Fruit fly (Drosophila melanogaster) whole organism, embryonic: Measurements from ENCODE around the gene Kua.

Source experiments
- Abd-B ChIP-seq: fragments of 200-800 bp; sonication (Bioruptor generic); optimal IDR thresholded peaks from 2 replicates; lab custom pipeline; 2018; ENCODE audit warnings: missing biosample characterization, mild to moderate bottlenecking, missing genetic modification characterization, moderate library complexity
- CG10979 ChIP-seq: fragments of 200-800 bp; sonication (Bioruptor generic); optimal IDR thresholded peaks from 2 replicates; lab custom pipeline; 2018; ENCODE audit warnings: missing biosample characterization, mild to moderate bottlenecking, missing genetic modification characterization, moderate library complexity
- CG11085 ChIP-seq: fragments of 200-800 bp; sonication (Bioruptor generic); IDR thresholded peaks from 2 replicates; pipeline ENCODE4 v1.3.6; 2022; ENCODE audit warnings: missing biosample characterization, missing genetic modification characterization
- CG11504 ChIP-seq: fragments of 200-800 bp; sonication (Bioruptor generic); optimal IDR thresholded peaks from 3 replicates; lab custom pipeline; 2019; ENCODE audit warnings: missing biosample characterization, mild to moderate bottlenecking, missing genetic modification characterization, moderate library complexity
- CG11695 ChIP-seq: fragments of 200-800 bp; sonication (Bioruptor generic); IDR thresholded peaks from 3 replicates; pipeline ENCODE4 v1.3.6; 2022; ENCODE audit warnings: missing biosample characterization, missing genetic modification characterization
- CG12391 ChIP-seq: fragments of 200-800 bp; sonication (Bioruptor generic); optimal IDR thresholded peaks from 3 replicates; lab custom pipeline; 2018; ENCODE audit warnings: missing biosample characterization, mild to moderate bottlenecking, missing genetic modification characterization, moderate library complexity
- CG14014 ChIP-seq: fragments of 200-800 bp; sonication (Bioruptor generic); IDR thresholded peaks from 2 replicates; pipeline ENCODE4 v1.3.6; 2022; ENCODE audit warnings: missing biosample characterization, missing genetic modification characterization
- CG1529 ChIP-seq: fragments of 200-800 bp; sonication (Bioruptor generic); optimal IDR thresholded peaks from 3 replicates; lab custom pipeline; 2018; ENCODE audit warnings: missing biosample characterization, missing genetic modification characterization
- CG17612 ChIP-seq: fragments of 200-800 bp; sonication (Bioruptor generic); IDR thresholded peaks from 2 replicates; pipeline ENCODE4 v1.3.6; 2022; ENCODE audit warnings: missing biosample characterization, missing genetic modification characterization
- CG1832 ChIP-seq: fragments of 200-800 bp; sonication (Bioruptor generic); optimal IDR thresholded peaks from 2 replicates; lab custom pipeline; 2017; ENCODE audit warnings: missing biosample characterization, mild to moderate bottlenecking, missing genetic modification characterization, inconsistent platforms
- CG18476 ChIP-seq: fragments of 200-800 bp; sonication (Bioruptor generic); optimal IDR thresholded peaks from 2 replicates; lab custom pipeline; 2016; ENCODE audit warnings: missing biosample characterization, mild to moderate bottlenecking, missing genetic modification characterization
- CG30020 ChIP-seq: fragments of 200-800 bp; optimal IDR thresholded peaks from 2 replicates; lab custom pipeline; 2019; ENCODE audit warnings: missing biosample characterization, mild to moderate bottlenecking, missing genetic modification characterization, moderate library complexity
- CG31365 ChIP-seq: fragments of 200-800 bp; sonication (Bioruptor generic); optimal IDR thresholded peaks from 2 replicates; lab custom pipeline; 2018; ENCODE audit warnings: missing biosample characterization, mild to moderate bottlenecking, missing genetic modification characterization
- CG32767 ChIP-seq: fragments of 200-800 bp; sonication (Bioruptor generic); IDR thresholded peaks from 2 replicates; pipeline ENCODE4 v1.3.6; 2022; ENCODE audit warnings: missing biosample characterization, missing genetic modification characterization
- CG32772 ChIP-seq: fragments of 200-800 bp; sonication (Bioruptor generic); IDR thresholded peaks from 2 replicates; pipeline ENCODE4 v1.3.6; 2022; ENCODE audit warnings: missing biosample characterization, missing genetic modification characterization
- CG43689 ChIP-seq: fragments of 200-800 bp; sonication (Bioruptor generic); IDR thresholded peaks from 2 replicates; pipeline ENCODE4 v1.3.6; 2022; ENCODE audit warnings: missing biosample characterization, missing genetic modification characterization
- CG5245 ChIP-seq: fragments of 200-800 bp; sonication (Bioruptor generic); optimal IDR thresholded peaks from 3 replicates; lab custom pipeline; 2016; ENCODE audit warnings: missing biosample characterization, missing genetic modification characterization
- Camta ChIP-seq: fragments of 200-800 bp; sonication (Bioruptor generic); optimal IDR thresholded peaks from 2 replicates; lab custom pipeline; 2016; ENCODE audit warnings: missing biosample characterization, missing genetic modification characterization
- Deaf1 ChIP-seq: fragments of 200-800 bp; optimal IDR thresholded peaks from 3 replicates; lab custom pipeline; 2019; ENCODE audit warnings: missing biosample characterization, mild to moderate bottlenecking, missing genetic modification characterization, moderate library complexity
- Dp ChIP-seq: fragments of 200-800 bp; sonication (Bioruptor generic); optimal IDR thresholded peaks from 2 replicates; lab custom pipeline; 2018; ENCODE audit warnings: missing biosample characterization, mild to moderate bottlenecking, missing genetic modification characterization, moderate library complexity
- Fer2 ChIP-seq: fragments of 200-800 bp; sonication (Bioruptor generic); optimal IDR thresholded peaks from 2 replicates; lab custom pipeline; 2018; ENCODE audit warnings: missing biosample characterization, mild to moderate bottlenecking, missing genetic modification characterization, moderate library complexity
- HmgZ ChIP-seq: fragments of 200-800 bp; sonication (Bioruptor generic); optimal IDR thresholded peaks from 2 replicates; lab custom pipeline; 2018; ENCODE audit warnings: missing biosample characterization, mild to moderate bottlenecking, missing genetic modification characterization
- MBD-R2 ChIP-seq: fragments of 200-800 bp; sonication (Bioruptor generic); IDR thresholded peaks from 2 replicates; pipeline ENCODE4 v1.3.6; 2022; ENCODE audit warnings: missing biosample characterization, missing genetic modification characterization
- Max ChIP-seq: fragments of 200-800 bp; sonication (Bioruptor generic); optimal IDR thresholded peaks from 2 replicates; lab custom pipeline; 2016; ENCODE audit warnings: missing biosample characterization, mild to moderate bottlenecking, missing genetic modification characterization
- Neu2 ChIP-seq: fragments of 200-800 bp; sonication (Bioruptor generic); optimal IDR thresholded peaks from 3 replicates; lab custom pipeline; 2016; ENCODE audit warnings: missing biosample characterization, missing genetic modification characterization, borderline replicate concordance
- Nf-YB ChIP-seq: fragments of 200-800 bp; sonication (Bioruptor generic); optimal IDR thresholded peaks from 3 replicates; lab custom pipeline; 2019; ENCODE audit warnings: missing biosample characterization, mild to moderate bottlenecking, missing genetic modification characterization, moderate library complexity
- NfI ChIP-seq: fragments of 200-800 bp; sonication (Bioruptor generic); optimal IDR thresholded peaks from 3 replicates; lab custom pipeline; 2018; ENCODE audit warnings: missing biosample characterization, mild to moderate bottlenecking, missing genetic modification characterization, moderate library complexity
- ap ChIP-seq: fragments of 200-800 bp; sonication (Bioruptor generic); IDR thresholded peaks from 2 replicates; pipeline ENCODE4 v1.3.6; 2022; ENCODE audit warnings: missing biosample characterization, missing genetic modification characterization
- ash1 ChIP-seq: fragments of 200-800 bp; sonication (Bioruptor generic); optimal IDR thresholded peaks from 2 replicates; lab custom pipeline; 2018; ENCODE audit warnings: missing biosample characterization, mild to moderate bottlenecking, missing genetic modification characterization
- chif ChIP-seq, 2 experiments: fragments of 200-800 bp; sonication (Bioruptor generic); optimal IDR thresholded peaks; 3 replicates each; lab custom pipeline; 2016; ENCODE audit warnings: missing biosample characterization in 2 of 2, missing genetic modification characterization in 2 of 2
- ci ChIP-seq: fragments of 200-800 bp; sonication (Bioruptor generic); IDR thresholded peaks from 3 replicates; pipeline ENCODE4 v1.3.6; 2022; ENCODE audit warnings: missing biosample characterization, missing genetic modification characterization
- croc ChIP-seq: fragments of 200-800 bp; sonication (Bioruptor generic); conservative IDR thresholded peaks from 3 replicates; pipeline ENCODE4 v1.3.6; 2022; ENCODE audit warnings: missing biosample characterization, missing genetic modification characterization
- crol ChIP-seq: fragments of 200-800 bp; sonication (Bioruptor generic); IDR thresholded peaks from 2 replicates; pipeline ENCODE4 v1.3.6; 2022; ENCODE audit warnings: missing biosample characterization, missing genetic modification characterization
- dan ChIP-seq: fragments of 200-800 bp; sonication (Bioruptor generic); IDR thresholded peaks from 2 replicates; pipeline ENCODE4 v1.3.6; 2022; ENCODE audit warnings: missing biosample characterization, missing genetic modification characterization
- fd64A ChIP-seq: fragments of 200-800 bp; sonication (Bioruptor generic); optimal IDR thresholded peaks from 3 replicates; lab custom pipeline; 2018; ENCODE audit warnings: missing biosample characterization, mild to moderate bottlenecking, missing genetic modification characterization
- gem ChIP-seq: fragments of 200-800 bp; sonication (Bioruptor generic); optimal IDR thresholded peaks from 2 replicates; lab custom pipeline; 2019; ENCODE audit warnings: missing biosample characterization, mild to moderate bottlenecking, missing genetic modification characterization, moderate library complexity
- hbn ChIP-seq: fragments of 200-800 bp; sonication (Bioruptor generic); IDR thresholded peaks from 2 replicates; pipeline ENCODE4 v1.3.6; 2022; ENCODE audit warnings: missing biosample characterization, missing genetic modification characterization; ENCODE audit not compliant: partially characterized antibody
- insv ChIP-seq, 2 experiments: fragments of 200-800 bp; sonication (Bioruptor generic); optimal IDR thresholded peaks; 3 replicates each; lab custom pipeline; 2016 to 2018; ENCODE audit warnings: missing biosample characterization in 2 of 2, missing genetic modification characterization in 2 of 2
- lmd ChIP-seq: fragments of 200-800 bp; sonication (Bioruptor generic); IDR thresholded peaks from 2 replicates; pipeline ENCODE4 v1.3.6; 2022; ENCODE audit warnings: missing biosample characterization, missing genetic modification characterization
- mam ChIP-seq: fragments of 200-800 bp; sonication (Bioruptor generic); optimal IDR thresholded peaks from 3 replicates; lab custom pipeline; 2016; ENCODE audit warnings: missing biosample characterization, missing genetic modification characterization
- nmo ChIP-seq: fragments of 200-800 bp; sonication (Bioruptor generic); optimal IDR thresholded peaks from 2 replicates; lab custom pipeline; 2018; ENCODE audit warnings: missing biosample characterization, mild to moderate bottlenecking, missing genetic modification characterization, moderate library complexity
- repo ChIP-seq: fragments of 200-800 bp; sonication (Bioruptor generic); optimal IDR thresholded peaks from 2 replicates; lab custom pipeline; 2016; ENCODE audit warnings: missing biosample characterization, missing genetic modification characterization
- sens ChIP-seq: fragments of 200-800 bp; sonication (Bioruptor generic); peaks from one replicate; lab custom pipeline; 2016; ENCODE audit warnings: missing biosample characterization, missing genetic modification characterization
- sim ChIP-seq: fragments of 200-800 bp; sonication (Bioruptor generic); IDR thresholded peaks from 2 replicates; pipeline ENCODE4 v1.3.6; 2022; ENCODE audit warnings: missing biosample characterization, missing genetic modification characterization
- slp2 ChIP-seq: fragments of 200-800 bp; sonication (Bioruptor generic); optimal IDR thresholded peaks from 2 replicates; lab custom pipeline; 2016; ENCODE audit warnings: missing biosample characterization, missing genetic modification characterization
- sob ChIP-seq: fragments of 200-800 bp; sonication (Bioruptor generic); IDR thresholded peaks from 2 replicates; pipeline ENCODE4 v1.3.6; 2022; ENCODE audit warnings: missing biosample characterization, missing genetic modification characterization
- zfh1 ChIP-seq: fragments of 200-800 bp; sonication (Bioruptor generic); IDR thresholded peaks from 3 replicates; pipeline ENCODE4 v1.3.6; 2022; ENCODE audit warnings: missing biosample characterization, missing genetic modification characterization

Gene Kua

dm6 chr2L:20115865-20116264 is 18.5 kb downstream of the Kua start (continued):
- no peak for TF ChIP-seq CG11695 (GFP tag; lab: Robert Waterston, UW)

DNA sequence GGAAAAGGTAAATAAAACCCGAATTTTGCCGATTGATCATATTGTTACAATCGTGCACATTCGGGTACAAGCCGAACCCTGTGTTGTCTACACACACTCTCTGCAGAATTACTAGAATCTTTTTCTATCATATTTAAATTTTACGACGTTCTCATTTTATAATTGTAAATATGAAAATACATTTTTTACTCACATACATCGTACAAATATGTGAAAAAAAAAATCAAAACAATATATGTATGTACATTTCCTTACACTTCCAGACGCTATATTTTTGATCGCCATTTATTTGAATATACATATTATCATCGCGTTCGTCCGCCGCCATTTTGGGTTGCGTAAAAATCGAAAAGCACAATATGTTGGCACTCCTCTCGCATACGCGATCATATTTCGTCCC is 20.4 kb downstream of the Kua start:
- TF ChIP-seq Nf-YB (GFP tag; lab: Kevin White, UChicago): no peak
- TF ChIP-seq Fer2 (tag; lab: Kevin White, UChicago): no peak
- no peak for TF ChIP-seq insv (GFP tag; optimal IDR thresholded peaks at IDR 0.05; lab: Kevin White, UChicago)
- TF ChIP-seq Deaf1: peak; percentile 56
- TF ChIP-seq CG31365 (tag; lab: Kevin White, UChicago): no peak
- TF ChIP-seq CG1529: no peak
- peak; percentile 23 for TF ChIP-seq CG11504 (tag; lab: Kevin White, UChicago)
- peak; percentile 11 for TF ChIP-seq sens
- TF ChIP-seq sim (GFP tag; lab: Robert Waterston, UW): no peak
- TF ChIP-seq CG18476: no peak

- TF ChIP-seq CG14014 (GFP tag; lab: Robert Waterston, UW) (peak; percentile 83), Abd-B (GFP tag; lab: Kevin White, UChicago) (peak; percentile 90), ap (GFP tag; lab: Robert Waterston, UW) (peak; percentile 87), ash1 (GFP tag; lab: Kevin White, UChicago) (peak; percentile 18), CG10979 (peak; percentile 65), croc (GFP tag; lab: Robert Waterston, UW) (peak; percentile 84; the same call in 2 of the 3 replicates), slp2 (peak; percentile 90), CG5245 (GFP tag; lab: Kevin White, UChicago) (peak; percentile 98), Camta (GFP tag; lab: Kevin White, UChicago) (peak; percentile 92), MBD-R2 (peak; percentile 44), CG32772 (GFP tag; lab: Robert Waterston, UW) (peak; percentile 96), Neu2 (peak; percentile 46), zfh1 (GFP tag; lab: Robert Waterston, UW) (peak; percentile 96), HmgZ (tag; lab: Kevin White, UChicago) (peak; percentile 66), Dp (GFP tag; lab: Kevin White, UChicago) (peak; percentile 16), chif (GFP tag; optimal IDR thresholded peaks at IDR 0.05; lab: Kevin White, UChicago) (peak; percentile 88 to 97), lmd (GFP tag; lab: Robert Waterston, UW) (peak; percentile 96), fd64A (GFP tag; lab: Kevin White, UChicago) (no peak), CG12391 (peak; percentile 80), crol (GFP tag; lab: Robert Waterston, UW) (no peak), CG32767 (no peak), hbn (GFP tag; lab: Robert Waterston, UW) (peak; percentile 55), mam (GFP tag; lab: Kevin White, UChicago) (peak; percentile 95), gem (tag; lab: Kevin White, UChicago) (peak; percentile 83), repo (GFP tag; lab: Kevin White, UChicago) (peak; percentile 86), CG30020 (tag; lab: Kevin White, UChicago) (peak; percentile 66), ci (GFP tag; lab: Robert Waterston, UW) (peak; percentile 97), Max (GFP tag; lab: Kevin White, UChicago) (peak; percentile 60), dan (GFP tag; lab: Robert Waterston, UW) (peak; percentile 88), CG11695 (GFP tag; lab: Robert Waterston, UW) (no peak), sob (GFP tag; lab: Robert Waterston, UW) (peak; percentile 91), CG11085 (GFP tag; lab: Robert Waterston, UW) (peak; percentile 96), CG43689 (GFP tag; lab: Robert Waterston, UW) (peak; percentile 60), CG17612 (GFP tag; lab: Robert Waterston, UW) (peak; percentile 76), CG1832 (GFP tag; lab: Kevin White, UChicago) (no peak), nmo (GFP tag; lab: Kevin White, UChicago) (peak; percentile 81), NfI (peak; percentile 90)
Observed at dm6 chr2L:20120388-20121232, 23.2 kb downstream of the Kua start.
